Worm (Caenorhabditis elegans) whole organism, young adult: ENCODE results near the gene gln-5.

ENCODE experiments used
- ama-1 ChIP-seq, 3 experiments: fragments of 150-350 bp in 1 of 3; sonication (generic microtip) in 2 of 3; optimal IDR thresholded peaks; 2 replicates each; lab custom pipeline; 2014 to 2018; ENCODE audit warnings: missing biosample characterization in 2 of 3, missing genetic modification characterization in 2 of 3, missing genetic modification reagents in 2 of 3
- chd-7 ChIP-seq: sonication (generic microtip); optimal IDR thresholded peaks from 2 replicates; lab custom pipeline; 2016; ENCODE audit warnings: mild to moderate bottlenecking, missing genetic modification characterization, moderate library complexity, missing compliant biosample characterization
- ztf-22 ChIP-seq: fragments of 200-800 bp; sonication (Bioruptor generic); optimal IDR thresholded peaks from 2 replicates; lab custom pipeline; 2018; ENCODE audit warnings: mild to moderate bottlenecking, missing genetic modification characterization, moderate library complexity, missing compliant biosample characterization

- no peak for TF ChIP-seq ama-1 (optimal IDR thresholded peaks at IDR 0.05; lab: Kevin White, UChicago)
- no peak for TF ChIP-seq ama-1 (GFP tag; optimal IDR thresholded peaks at IDR 0.05; lab: Kevin White, UChicago)
- TF ChIP-seq ztf-22 (GFP tag; lab: Kevin White, UChicago), result no peak
- TF ChIP-seq chd-7 (tag; lab: Kevin White, UChicago), result no peak
These were observed 3.4 kb upstream of the gln-5 start, which contains the start of gene clec-196 for ce11 chrIV:17276705-17277458.
